Worm (Caenorhabditis elegans) whole organism, L3 larva: ENCODE measurements around the gene F44G4.6.

Experiments
- ceh-9 ChIP-seq: sonication (generic microtip); optimal IDR thresholded peaks from 2 replicates; lab custom pipeline; 2018; ENCODE audit warnings: missing biosample characterization, missing genetic modification characterization
- nhr-23 ChIP-seq: fragments of 150-350 bp; optimal IDR thresholded peaks from 2 replicates; lab custom pipeline; 2014; ENCODE audit warnings: missing biosample characterization, missing genetic modification reagents, missing genetic modification characterization
- nhr-28 ChIP-seq: fragments of 150-350 bp; optimal IDR thresholded peaks from 2 replicates; lab custom pipeline; 2014; ENCODE audit warnings: missing biosample characterization, missing genetic modification characterization
- unc-39 ChIP-seq: sonication (generic microtip); optimal IDR thresholded peaks from 4 replicates; lab custom pipeline; 2017; ENCODE audit warnings: missing biosample characterization, missing genetic modification characterization
- ztf-11 ChIP-seq: fragments of 150-350 bp; optimal IDR thresholded peaks from 2 replicates; lab custom pipeline; 2014; ENCODE audit warnings: missing biosample characterization, missing genetic modification characterization

ce11 chrII:8990267-8990666 lies 11.3 kb downstream of the F44G4.6 start:
- no peak for TF ChIP-seq nhr-23
- TF ChIP-seq unc-39 = no peak
- no peak for TF ChIP-seq ceh-9 (tag; lab: Kevin White, UChicago)
- no peak for TF ChIP-seq nhr-28 (tag; lab: Kevin White, UChicago)
- TF ChIP-seq ztf-11 (tag; lab: Kevin White, UChicago) = no peak
